Worm (Caenorhabditis elegans): Measurements from ENCODE around the gene lips-13.

DNA sequence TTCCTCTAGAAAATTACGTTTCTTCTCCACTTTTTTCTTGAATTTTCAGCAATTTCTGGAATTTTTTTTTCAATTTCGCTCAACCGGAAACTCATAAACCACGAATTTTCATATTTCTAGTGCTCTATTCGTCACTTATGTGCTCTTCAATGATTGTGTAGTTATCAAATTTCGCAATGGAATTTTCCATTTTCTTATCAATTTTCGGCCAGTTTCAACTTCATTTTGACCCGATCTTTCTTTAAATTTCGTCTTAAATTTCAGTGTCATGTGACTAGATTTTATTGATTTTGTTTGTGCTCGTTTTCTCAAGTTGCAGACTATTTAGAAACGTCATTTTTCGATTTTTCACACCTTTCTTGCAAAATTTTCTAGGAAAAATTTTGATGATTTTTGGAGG is 41.9 kb upstream of the lips-13 start:
- TF ChIP-seq ztf-11 (tag; optimal IDR thresholded peaks at IDR 0.05) (no peak), lsy-2 (tag; optimal IDR thresholded peaks at IDR 0.05) (no peak), skn-1 (tag; optimal IDR thresholded peaks at IDR 0.05) (no peak), unc-62 (GFP tag; optimal IDR thresholded peaks at IDR 0.05) (no peak), R02D3.7 (tag; optimal IDR thresholded peaks at IDR 0.05) (no peak), gmeb-1 (tag; optimal IDR thresholded peaks at IDR 0.05) (no peak), mdl-1 (tag; optimal IDR thresholded peaks at IDR 0.05) (no peak), nhr-237 (tag; optimal IDR thresholded peaks at IDR 0.05) (no peak), F13H6.1 (tag; optimal IDR thresholded peaks at IDR 0.05) (no peak), nhr-11 (tag; optimal IDR thresholded peaks at IDR 0.05) (no peak)

All from whole organism, L2 larva.